Worm (Caenorhabditis elegans) whole organism, L3 larva: Measurements from ENCODE around the gene srx-86.

Source experiments
- R02D3.7 ChIP-seq: fragments of 150-350 bp; optimal IDR thresholded peaks from 2 replicates; lab custom pipeline; 2014; ENCODE audit warnings: missing biosample characterization, missing genetic modification characterization
- aly-2 ChIP-seq: fragments of 150-350 bp; optimal IDR thresholded peaks from 2 replicates; lab custom pipeline; 2014; ENCODE audit warnings: missing biosample characterization, missing genetic modification characterization
- ama-1 ChIP-seq: fragments of 150-350 bp; optimal IDR thresholded peaks from 2 replicates; lab custom pipeline; 2018
- egl-5 ChIP-seq: fragments of 150-350 bp; optimal IDR thresholded peaks from 2 replicates; lab custom pipeline; 2017; ENCODE audit warnings: missing biosample characterization, missing genetic modification reagents, missing genetic modification characterization, inconsistent platforms
- elt-1 ChIP-seq: fragments of 150-350 bp; optimal IDR thresholded peaks from 2 replicates; lab custom pipeline; 2014; ENCODE audit warnings: missing biosample characterization, missing genetic modification characterization
- fos-1 ChIP-seq: fragments of 150-350 bp; optimal IDR thresholded peaks from 2 replicates; lab custom pipeline; 2014; ENCODE audit warnings: missing biosample characterization, missing genetic modification characterization
- nhr-12 ChIP-seq: fragments of 150-350 bp; optimal IDR thresholded peaks from 2 replicates; lab custom pipeline; 2014; ENCODE audit warnings: missing biosample characterization, missing genetic modification characterization
- nhr-25 ChIP-seq: sonication (generic microtip); optimal IDR thresholded peaks from 2 replicates; lab custom pipeline; 2017; ENCODE audit warnings: missing biosample characterization, missing genetic modification characterization
- skn-1 ChIP-seq: fragments of 150-350 bp; optimal IDR thresholded peaks from 2 replicates; lab custom pipeline; 2014; ENCODE audit warnings: missing biosample characterization, missing genetic modification characterization
- snpc-4 ChIP-seq: fragments of 150-350 bp; optimal IDR thresholded peaks from 2 replicates; lab custom pipeline; 2014; ENCODE audit warnings: missing biosample characterization, missing genetic modification characterization
- unc-39 ChIP-seq: sonication (generic microtip); optimal IDR thresholded peaks from 4 replicates; lab custom pipeline; 2017; ENCODE audit warnings: missing biosample characterization, missing genetic modification characterization
- unc-62 ChIP-seq: fragments of 150-350 bp; sonication (generic microtip); optimal IDR thresholded peaks from 4 replicates; lab custom pipeline; 2014; ENCODE audit warnings: missing biosample characterization, missing genetic modification reagents, missing genetic modification characterization
- zag-1 ChIP-seq: fragments of 150-350 bp; optimal IDR thresholded peaks from 2 replicates; lab custom pipeline; 2014; ENCODE audit warnings: missing biosample characterization, missing genetic modification characterization
- ztf-11 ChIP-seq: fragments of 150-350 bp; optimal IDR thresholded peaks from 2 replicates; lab custom pipeline; 2014; ENCODE audit warnings: missing biosample characterization, missing genetic modification characterization

DNA sequence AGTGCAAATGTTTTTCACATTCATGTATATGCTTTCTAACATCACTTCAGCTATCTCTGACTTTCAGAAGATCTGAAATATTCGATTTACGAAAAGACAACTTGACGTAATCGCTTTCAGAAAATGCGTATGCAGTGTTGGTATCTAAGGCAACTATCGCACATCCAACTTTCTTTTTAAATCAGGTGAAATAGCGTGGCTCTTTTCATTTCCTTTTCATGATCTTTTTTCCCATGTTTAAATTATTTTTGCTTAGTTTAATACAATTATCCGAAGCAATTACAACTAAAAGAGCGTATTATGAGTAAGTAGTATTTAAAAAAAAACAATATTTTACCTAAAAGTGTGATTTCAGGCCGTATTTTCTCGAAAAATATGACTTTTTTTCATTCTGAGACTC, 15.9 kb upstream of the srx-86 start, which contains the start of gene F38B7.11:
- TF ChIP-seq aly-2 (tag; lab: Kevin White, UChicago) (no peak), elt-1 (tag; lab: Kevin White, UChicago) (no peak), zag-1 (no peak), skn-1 (no peak), nhr-12 (tag; lab: Kevin White, UChicago) (no peak), ama-1 (no peak), R02D3.7 (no peak), ztf-11 (tag; lab: Kevin White, UChicago) (no peak), unc-39 (no peak), snpc-4 (tag; lab: Kevin White, UChicago) (no peak), egl-5 (tag; lab: Kevin White, UChicago) (no peak), nhr-25 (tag; lab: Kevin White, UChicago) (no peak), fos-1 (tag; lab: Kevin White, UChicago) (no peak), unc-62 (GFP tag; lab: Kevin White, UChicago) (no peak)
